Worm (Caenorhabditis elegans) whole organism, L3 larva: ENCODE results near the gene ram-2.

ENCODE experiments used
- ama-1 ChIP-seq: fragments of 150-350 bp; optimal IDR thresholded peaks from 2 replicates; lab custom pipeline; 2018
- daf-12 ChIP-seq: fragments of 150-350 bp; optimal IDR thresholded peaks from 2 replicates; lab custom pipeline; 2014; ENCODE audit warnings: missing biosample characterization, missing genetic modification reagents, missing genetic modification characterization
- egl-27 ChIP-seq: sonication (generic microtip); optimal IDR thresholded peaks from 4 replicates; lab custom pipeline; 2017; ENCODE audit warnings: missing biosample characterization, missing genetic modification reagents, missing genetic modification characterization
- elt-3 ChIP-seq, 3 experiments: fragments of 150-350 bp in 1 of 3; sonication (generic microtip) in 2 of 3; optimal IDR thresholded peaks; 2 replicates in 2 of 3; 4 replicates in 1 of 3; lab custom pipeline; 2014 to 2017; ENCODE audit warnings: missing biosample characterization in 3 of 3, missing genetic modification characterization in 3 of 3
- eor-1 ChIP-seq, 2 experiments: fragments of 150-350 bp; optimal IDR thresholded peaks; 2 replicates each; lab custom pipeline; 2014 to 2018; ENCODE audit warnings: missing biosample characterization in 2 of 2, missing genetic modification characterization in 2 of 2
- hmg-11 ChIP-seq: sonication (generic microtip); optimal IDR thresholded peaks from 2 replicates; lab custom pipeline; 2016; ENCODE audit warnings: missing genetic modification characterization, missing compliant biosample characterization
- mml-1 ChIP-seq: fragments of 150-350 bp; sonication (generic microtip); optimal IDR thresholded peaks from 3 replicates; lab custom pipeline; 2014; ENCODE audit warnings: missing biosample characterization, missing genetic modification characterization
- nhr-25 ChIP-seq: sonication (generic microtip); optimal IDR thresholded peaks from 2 replicates; lab custom pipeline; 2017; ENCODE audit warnings: missing biosample characterization, missing genetic modification characterization
- pha-4 ChIP-seq: fragments of 150-350 bp; optimal IDR thresholded peaks from 2 replicates; lab custom pipeline; 2014; ENCODE audit warnings: missing biosample characterization, missing genetic modification reagents, missing genetic modification characterization
- pqm-1 ChIP-seq: fragments of 150-350 bp; optimal IDR thresholded peaks from 2 replicates; lab custom pipeline; 2017; ENCODE audit warnings: missing biosample characterization, missing genetic modification characterization, inconsistent platforms
- tbx-2 ChIP-seq: sonication (generic microtip); optimal IDR thresholded peaks from 2 replicates; lab custom pipeline; 2016; ENCODE audit warnings: mild to moderate bottlenecking, missing genetic modification characterization, missing compliant biosample characterization
- ztf-11 ChIP-seq: fragments of 150-350 bp; optimal IDR thresholded peaks from 2 replicates; lab custom pipeline; 2014; ENCODE audit warnings: missing biosample characterization, missing genetic modification characterization

DNA sequence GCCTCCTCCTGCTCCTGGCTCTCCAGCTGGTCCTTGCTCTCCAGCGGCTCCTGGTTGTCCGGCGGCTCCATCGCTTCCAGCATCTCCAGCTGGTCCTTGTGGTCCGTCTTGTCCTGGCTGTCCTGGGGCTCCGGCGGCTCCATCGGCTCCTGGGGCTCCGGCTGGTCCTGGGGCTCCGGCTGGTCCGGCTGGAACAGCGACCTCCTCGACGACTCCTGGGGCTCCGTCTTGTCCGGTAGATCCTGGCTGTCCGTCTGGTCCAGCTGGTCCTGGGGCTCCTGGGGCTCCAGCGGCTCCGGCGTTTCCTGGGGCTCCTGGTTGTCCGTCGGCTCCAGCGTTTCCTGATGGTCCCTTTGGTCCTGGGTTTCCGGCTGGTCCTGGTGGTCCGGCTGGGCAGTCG lies 947 bp downstream of the ram-2 start:
- TF ChIP-seq egl-27 (tag; lab: Kevin White, UChicago) (no peak), eor-1 (tag; optimal IDR thresholded peaks at IDR 0.05; lab: Kevin White, UChicago) (no peak), pqm-1 (tag; lab: Kevin White, UChicago) (no peak), hmg-11 (tag; lab: Kevin White, UChicago) (no peak), ztf-11 (tag; lab: Kevin White, UChicago) (no peak), daf-12 (tag; lab: Kevin White, UChicago) (no peak), tbx-2 (tag; lab: Kevin White, UChicago) (no peak), nhr-25 (tag; lab: Kevin White, UChicago) (no peak), elt-3 (tag; optimal IDR thresholded peaks at IDR 0.05; lab: Kevin White, UChicago) (no peak), ama-1 (lab: Kevin White, UChicago) (no peak), pha-4 (tag; lab: Kevin White, UChicago) (no peak), mml-1 (no peak)
